Fruit fly (Drosophila melanogaster) whole organism, embryonic: ENCODE data around the gene CG12728.

Experiments
- ATbp ChIP-seq: fragments of 200-800 bp; sonication (Bioruptor generic); optimal IDR thresholded peaks from 2 replicates; lab custom pipeline; 2017; ENCODE audit warnings: missing biosample characterization, mild to moderate bottlenecking, missing genetic modification characterization, missing genetic modification reagents
- Adf1 ChIP-seq: fragments of 200-800 bp; sonication (Bioruptor generic); IDR thresholded peaks from 2 replicates; pipeline ENCODE4 v1.3.6; 2022; ENCODE audit warnings: missing biosample characterization, missing genetic modification characterization
- Awh ChIP-seq: fragments of 200-800 bp; sonication (Bioruptor generic); IDR thresholded peaks from 2 replicates; pipeline ENCODE4, ENCODE4 v1.3.6; 2022; ENCODE audit warnings: missing biosample characterization, missing genetic modification characterization
- CG10147 ChIP-seq: fragments of 200-800 bp; sonication (Bioruptor generic); optimal IDR thresholded peaks from 2 replicates; lab custom pipeline; 2019; ENCODE audit warnings: missing biosample characterization, mild to moderate bottlenecking, missing genetic modification characterization, moderate library complexity
- CG10321 ChIP-seq: fragments of 200-800 bp; sonication (Bioruptor generic); IDR thresholded peaks from 2 replicates; pipeline ENCODE4 v1.3.6; 2022; ENCODE audit warnings: missing biosample characterization, missing genetic modification characterization
- CG11723 ChIP-seq: fragments of 200-800 bp; sonication (Bioruptor generic); optimal IDR thresholded peaks from 2 replicates; lab custom pipeline; 2017; ENCODE audit warnings: missing biosample characterization, mild to moderate bottlenecking, missing genetic modification characterization
- CG12299 ChIP-seq: fragments of 200-800 bp; sonication (Bioruptor generic); optimal IDR thresholded peaks from 2 replicates; lab custom pipeline; 2018; ENCODE audit warnings: missing biosample characterization, mild to moderate bottlenecking, missing genetic modification characterization
- CG13296 ChIP-seq: fragments of 200-800 bp; sonication (Bioruptor generic); optimal IDR thresholded peaks from 3 replicates; lab custom pipeline; 2018; ENCODE audit warnings: missing biosample characterization, mild to moderate bottlenecking, missing genetic modification characterization
- CG13424 ChIP-seq: fragments of 200-800 bp; sonication (Bioruptor generic); optimal IDR thresholded peaks from 2 replicates; lab custom pipeline; 2019; ENCODE audit warnings: missing biosample characterization, mild to moderate bottlenecking, missing genetic modification characterization, moderate library complexity
- CG17568 ChIP-seq: fragments of 200-800 bp; sonication (Bioruptor generic); optimal IDR thresholded peaks from 2 replicates; lab custom pipeline; 2018; ENCODE audit warnings: missing biosample characterization, mild to moderate bottlenecking, missing genetic modification characterization, moderate library complexity
- CG18599 ChIP-seq: fragments of 200-800 bp; sonication (Bioruptor generic); optimal IDR thresholded peaks from 3 replicates; lab custom pipeline; 2017; ENCODE audit warnings: missing biosample characterization, missing genetic modification characterization, mild to moderate bottlenecking, moderate library complexity, missing genetic modification reagents
- CG31388 ChIP-seq: fragments of 200-800 bp; sonication (Bioruptor generic); optimal IDR thresholded peaks from 2 replicates; lab custom pipeline; 2016; ENCODE audit warnings: missing biosample characterization, missing genetic modification characterization
- CG32767 ChIP-seq: fragments of 200-800 bp; sonication (Bioruptor generic); IDR thresholded peaks from 2 replicates; pipeline ENCODE4 v1.3.6; 2022; ENCODE audit warnings: missing biosample characterization, missing genetic modification characterization
- CG33213 ChIP-seq: fragments of 200-800 bp; sonication (Bioruptor generic); optimal IDR thresholded peaks from 3 replicates; lab custom pipeline; 2016; ENCODE audit warnings: missing biosample characterization, missing genetic modification characterization
- CG6175 ChIP-seq: fragments of 200-800 bp; sonication (Bioruptor generic); IDR thresholded peaks from 3 replicates; pipeline ENCODE4 v1.3.6; 2022; ENCODE audit warnings: missing biosample characterization, missing genetic modification characterization
- CG8924 ChIP-seq: fragments of 200-800 bp; optimal IDR thresholded peaks from 3 replicates; lab custom pipeline; 2019; ENCODE audit warnings: missing biosample characterization, mild to moderate bottlenecking, missing genetic modification characterization, moderate library complexity
- CkIIα-i1 ChIP-seq: fragments of 200-800 bp; sonication (Bioruptor generic); IDR thresholded peaks from 2 replicates; pipeline ENCODE4 v1.3.6; 2022; ENCODE audit warnings: missing biosample characterization, missing genetic modification characterization
- Hmr ChIP-seq: fragments of 200-800 bp; sonication (Bioruptor generic); optimal IDR thresholded peaks from 3 replicates; lab custom pipeline; 2017; ENCODE audit warnings: mild to moderate bottlenecking, missing biosample characterization, missing genetic modification reagents, missing genetic modification characterization
- Kr ChIP-seq: fragments of 200-800 bp; sonication (Bioruptor generic); optimal IDR thresholded peaks from 2 replicates; lab custom pipeline; 2017; ENCODE audit warnings: missing biosample characterization, mild to moderate bottlenecking, missing genetic modification characterization
- Max ChIP-seq: fragments of 200-800 bp; sonication (Bioruptor generic); optimal IDR thresholded peaks from 2 replicates; lab custom pipeline; 2016; ENCODE audit warnings: missing biosample characterization, mild to moderate bottlenecking, missing genetic modification characterization
- NFAT ChIP-seq: fragments of 200-800 bp; sonication (Bioruptor generic); IDR thresholded peaks from 2 replicates; pipeline ENCODE4 v1.3.6; 2022; ENCODE audit warnings: missing biosample characterization, missing genetic modification characterization
- Nf-YC ChIP-seq: fragments of 200-800 bp; optimal IDR thresholded peaks from 3 replicates; lab custom pipeline; 2019; ENCODE audit warnings: missing biosample characterization, mild to moderate bottlenecking, missing genetic modification characterization, moderate library complexity
- Scr ChIP-seq: fragments of 200-800 bp; sonication (Bioruptor generic); IDR thresholded peaks from 2 replicates; pipeline ENCODE4 v1.3.6; 2022; ENCODE audit warnings: missing biosample characterization, missing genetic modification characterization; ENCODE audit not compliant: partially characterized antibody
- Xrp1 ChIP-seq: fragments of 200-800 bp; sonication (Bioruptor generic); IDR thresholded peaks from 2 replicates; pipeline ENCODE4 v1.3.6; 2022; ENCODE audit warnings: missing biosample characterization, missing genetic modification characterization
- aop ChIP-seq: fragments of 200-800 bp; sonication (Bioruptor generic); IDR thresholded peaks from 2 replicates; pipeline ENCODE4 v1.3.6; 2022; ENCODE audit warnings: missing biosample characterization, missing genetic modification characterization
- btn ChIP-seq: fragments of 200-800 bp; sonication (Bioruptor generic); optimal IDR thresholded peaks from 2 replicates; lab custom pipeline; 2016; ENCODE audit warnings: missing biosample characterization, missing genetic modification characterization
- caup ChIP-seq: fragments of 200-800 bp; sonication (Bioruptor generic); optimal IDR thresholded peaks from 3 replicates; lab custom pipeline; 2017; ENCODE audit warnings: missing biosample characterization, mild to moderate bottlenecking, missing genetic modification characterization, moderate library complexity; ENCODE audit not compliant: severe bottlenecking
- cg ChIP-seq: fragments of 200-800 bp; sonication (Bioruptor generic); optimal IDR thresholded peaks from 3 replicates; lab custom pipeline; 2019; ENCODE audit warnings: missing biosample characterization, mild to moderate bottlenecking, missing genetic modification characterization, moderate library complexity
- chm ChIP-seq: fragments of 200-800 bp; sonication (Bioruptor generic); IDR thresholded peaks from 2 replicates; pipeline ENCODE4 v1.3.6; 2022; ENCODE audit warnings: missing biosample characterization, missing genetic modification characterization
- crol ChIP-seq: fragments of 200-800 bp; sonication (Bioruptor generic); IDR thresholded peaks from 2 replicates; pipeline ENCODE4 v1.3.6; 2022; ENCODE audit warnings: missing biosample characterization, missing genetic modification characterization
- fru ChIP-seq: fragments of >200 bp; optimal IDR thresholded peaks from 2 replicates; lab custom pipeline; 2017
- gce ChIP-seq: fragments of 200-800 bp; sonication (Bioruptor generic); IDR thresholded peaks from 3 replicates; pipeline ENCODE4 v1.3.6; 2022; ENCODE audit warnings: missing biosample characterization, missing genetic modification characterization
- gfzf ChIP-seq: fragments of 200-800 bp; sonication (Bioruptor generic); optimal IDR thresholded peaks from 2 replicates; lab custom pipeline; 2016; ENCODE audit warnings: missing biosample characterization, mild to moderate bottlenecking, missing genetic modification characterization, moderate library complexity
- hkb ChIP-seq, 2 experiments: fragments of 200-800 bp in 1 of 2; fragments of >200 bp in 1 of 2; sonication (Bioruptor generic) in 1 of 2; IDR thresholded peaks in 1 of 2; optimal IDR thresholded peaks in 1 of 2; 2 replicates each; pipeline versions ENCODE4 v1.3.6 to Lab custom; 2017 to 2022; ENCODE audit warnings: missing biosample characterization in 1 of 2, missing genetic modification characterization in 1 of 2
- kah ChIP-seq: fragments of 200-800 bp; sonication (Bioruptor generic); optimal IDR thresholded peaks from 2 replicates; lab custom pipeline; 2018; ENCODE audit warnings: missing biosample characterization, mild to moderate bottlenecking, missing genetic modification characterization
- lab ChIP-seq: fragments of 200-800 bp; sonication (Bioruptor generic); optimal IDR thresholded peaks from 3 replicates; lab custom pipeline; 2017; ENCODE audit warnings: missing biosample characterization, missing genetic modification characterization, mild to moderate bottlenecking, moderate library complexity, missing genetic modification reagents
- nau ChIP-seq: fragments of 200-800 bp; sonication (Bioruptor generic); optimal IDR thresholded peaks from 3 replicates; lab custom pipeline; 2017; ENCODE audit warnings: missing biosample characterization, mild to moderate bottlenecking, missing genetic modification characterization, missing genetic modification reagents
- pfk ChIP-seq: fragments of 200-800 bp; sonication (Bioruptor generic); optimal IDR thresholded peaks from 2 replicates; lab custom pipeline; 2018; ENCODE audit warnings: missing biosample characterization, mild to moderate bottlenecking, missing genetic modification characterization, moderate library complexity
- prd ChIP-seq, 3 experiments: fragments of >200 bp in 2 of 3; fragments of 200-800 bp in 1 of 3; sonication (Bioruptor generic) in 1 of 3; optimal IDR thresholded peaks in 2 of 3; IDR thresholded peaks in 1 of 3; 2 replicates in 2 of 3; 3 replicates in 1 of 3; pipeline versions ENCODE4 v1.3.6 to Lab custom; 2017 to 2022; ENCODE audit warnings: missing biosample characterization in 1 of 3, missing genetic modification characterization in 1 of 3
- psq ChIP-seq: fragments of 200-800 bp; sonication (Bioruptor generic); optimal IDR thresholded peaks from 2 replicates; lab custom pipeline; 2017; ENCODE audit warnings: missing biosample characterization, missing genetic modification characterization
- row ChIP-seq: fragments of 200-800 bp; sonication (Bioruptor generic); IDR thresholded peaks from 3 replicates; pipeline ENCODE4 v1.3.6; 2022; ENCODE audit warnings: missing biosample characterization, missing genetic modification characterization
- salm ChIP-seq: fragments of 200-800 bp; sonication (Bioruptor generic); optimal IDR thresholded peaks from 2 replicates; lab custom pipeline; 2018; ENCODE audit warnings: missing biosample characterization, mild to moderate bottlenecking, missing genetic modification characterization
- sqz ChIP-seq: fragments of 200-800 bp; sonication (Bioruptor generic); optimal IDR thresholded peaks from 3 replicates; lab custom pipeline; 2018; ENCODE audit warnings: missing biosample characterization, mild to moderate bottlenecking, missing genetic modification characterization
- sr ChIP-seq: fragments of 200-800 bp; sonication (Bioruptor generic); IDR thresholded peaks from 3 replicates; pipeline ENCODE4 v1.3.6; 2022; ENCODE audit warnings: missing biosample characterization, missing genetic modification characterization
- tll ChIP-seq, 2 experiments: fragments of 200-800 bp in 1 of 2; fragments of >200 bp in 1 of 2; sonication (Bioruptor generic) in 1 of 2; optimal IDR thresholded peaks; 2 replicates each; lab custom pipeline; 2017 to 2019; ENCODE audit warnings: missing biosample characterization in 2 of 2, missing genetic modification characterization in 2 of 2, mild to moderate bottlenecking in 1 of 2, moderate library complexity in 1 of 2
- z ChIP-seq: fragments of 200-800 bp; sonication (Bioruptor generic); IDR thresholded peaks from 3 replicates; pipeline ENCODE4 v1.3.6; 2022; ENCODE audit warnings: missing biosample characterization, missing genetic modification characterization

CG12728 gene

DNA sequence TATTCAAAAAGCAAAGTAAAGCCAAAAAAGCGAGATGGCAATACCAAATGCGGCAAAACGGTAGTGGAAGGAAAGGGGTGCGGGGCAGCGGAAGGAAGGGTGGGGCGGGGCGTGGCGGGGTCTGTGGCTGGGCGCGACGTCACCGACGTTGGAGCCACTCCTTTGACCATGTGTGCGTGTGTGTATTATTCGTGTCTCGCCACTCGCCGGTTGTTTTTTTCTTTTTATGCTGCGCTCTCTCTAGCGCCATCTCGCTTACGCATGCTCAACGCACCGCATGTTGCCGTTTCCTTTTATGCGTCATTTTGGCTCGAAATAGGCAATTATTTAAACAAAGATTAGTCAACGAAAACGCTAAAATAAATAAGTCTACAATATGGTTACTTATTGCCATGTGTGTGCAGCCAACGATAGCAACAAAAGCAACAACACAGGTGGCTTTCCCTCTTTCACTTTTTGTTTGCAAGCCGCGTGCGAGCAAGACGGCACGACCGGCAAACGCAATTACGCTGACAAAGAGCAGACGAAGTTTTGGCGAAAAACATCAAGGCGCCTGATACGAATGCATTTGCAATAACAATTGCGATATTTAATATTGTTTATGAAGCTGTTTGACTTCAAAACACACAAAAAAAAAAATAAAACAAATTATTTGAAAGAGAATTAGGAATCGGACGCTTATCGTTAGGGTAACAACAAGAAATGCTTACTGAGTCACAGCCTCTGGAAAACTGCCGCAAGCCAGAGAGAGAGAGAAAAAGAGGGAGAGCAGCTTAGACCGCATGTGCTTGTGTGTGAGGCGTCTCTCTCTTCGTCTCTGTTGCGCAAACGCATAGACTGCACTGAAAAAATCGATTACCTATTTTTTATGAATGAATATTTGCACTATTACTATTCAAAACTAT, 42.9 kb upstream of the CG12728 start (continued):
- TF ChIP-seq Xrp1, result 0 out of 2 replicates have a peak, but pooled peaks have one; percentile 6
- TF ChIP-seq CkIIα-i1, result 0 out of 2 replicates have a peak, but pooled peaks have one; percentile 42
- TF ChIP-seq gce (GFP tag; lab: Robert Waterston, UW), result no peak
- TF ChIP-seq kah (GFP tag; lab: Kevin White, UChicago), result peak; percentile 59
- TF ChIP-seq CG32767 (GFP tag; lab: Robert Waterston, UW), result 0 out of 2 replicates have a peak, but pooled peaks have one; percentile 27
- TF ChIP-seq Awh (GFP tag; lab: Robert Waterston, UW), result peak; percentile 31; the same call in 1 of the 2 replicates
- TF ChIP-seq CG10321 (GFP tag; lab: Robert Waterston, UW), result peak; percentile 68
- peak; percentile 88 for TF ChIP-seq sqz (GFP tag; lab: Kevin White, UChicago)
- TF ChIP-seq chm (GFP tag; lab: Robert Waterston, UW), result peak; percentile 58; the same call in 1 of the 2 replicates
- no peak for TF ChIP-seq CG10147 (GFP tag; lab: Kevin White, UChicago)
- no peak for TF ChIP-seq Max
- TF ChIP-seq crol (GFP tag; lab: Robert Waterston, UW), result peak; percentile 100
- 0 out of 3 replicates have a peak, but pooled peaks have one; percentile 36 for TF ChIP-seq z
- TF ChIP-seq cg (GFP tag; lab: Kevin White, UChicago), result peak; percentile 61
- no peak for TF ChIP-seq gfzf
- TF ChIP-seq CG11723 (GFP tag; lab: Kevin White, UChicago), result no peak
- TF ChIP-seq CG33213 (GFP tag; lab: Kevin White, UChicago), result peak; percentile 15
- TF ChIP-seq sr (GFP tag; lab: Robert Waterston, UW), result 0 out of 3 replicates have a peak, but pooled peaks have one; percentile 4
- TF ChIP-seq psq (GFP tag; lab: Kevin White, UChicago), result peak; percentile 75
- TF ChIP-seq row, result peak; percentile 28; the same call in 2 of the 3 replicates
- TF ChIP-seq CG12299 (tag; lab: Kevin White, UChicago), result peak; percentile 15
- no peak for TF ChIP-seq prd (optimal IDR thresholded peaks at IDR 0.05; lab: Kevin White, UChicago)
- no peak for TF ChIP-seq prd (GFP tag; IDR thresholded peaks at IDR 0.05; lab: Robert Waterston, UW)
- TF ChIP-seq CG18599, result peak; percentile 14
- peak; percentile 9 for TF ChIP-seq CG17568 (GFP tag; lab: Kevin White, UChicago)
- TF ChIP-seq hkb (optimal IDR thresholded peaks at IDR 0.05; lab: Kevin White, UChicago), result no peak
- TF ChIP-seq hkb (GFP tag; IDR thresholded peaks at IDR 0.05; lab: Robert Waterston, UW), result 0 out of 2 replicates have a peak, but pooled peaks have one; percentile 14
- TF ChIP-seq CG31388 (GFP tag; lab: Kevin White, UChicago), result no peak
- peak; percentile 15 for TF ChIP-seq pfk (GFP tag; lab: Kevin White, UChicago)
- peak; percentile 61 for TF ChIP-seq lab (GFP tag; lab: Kevin White, UChicago)
- TF ChIP-seq CG13424 (tag; lab: Kevin White, UChicago), result peak; percentile 6
- TF ChIP-seq CG13296 (GFP tag; lab: Kevin White, UChicago), result peak; percentile 26
- TF ChIP-seq Kr (GFP tag; lab: Kevin White, UChicago), result peak; percentile 36
- no peak for TF ChIP-seq salm (tag; lab: Kevin White, UChicago)
- peak; percentile 77; the same call in 2 of the 3 replicates for TF ChIP-seq CG6175
- TF ChIP-seq aop (GFP tag; lab: Robert Waterston, UW), result peak; percentile 39; the same call in 1 of the 2 replicates
- peak; percentile 66 for TF ChIP-seq Adf1
- TF ChIP-seq caup (GFP tag; lab: Kevin White, UChicago), result peak; percentile 14
- TF ChIP-seq CG8924 (tag; lab: Kevin White, UChicago), result peak; percentile 29
- TF ChIP-seq btn, result no peak
- TF ChIP-seq nau (GFP tag; lab: Kevin White, UChicago), result no peak
- TF ChIP-seq Scr, result 0 out of 2 replicates have a peak, but pooled peaks have one; percentile 13
- TF ChIP-seq ATbp, result peak; percentile 32
- TF ChIP-seq fru (lab: Kevin White, UChicago), result peak; percentile 35
- 0 out of 2 replicates have a peak, but pooled peaks have one; percentile 12 for TF ChIP-seq NFAT (GFP tag; lab: Robert Waterston, UW)
- peak in 1 of 2 experiments; percentile 16 for TF ChIP-seq tll (GFP tag; optimal IDR thresholded peaks at IDR 0.05; lab: Kevin White, UChicago)
- TF ChIP-seq Nf-YC, result peak; percentile 45
- peak; percentile 30 for TF ChIP-seq Hmr (GFP tag; lab: Kevin White, UChicago)
